Fruit fly (Drosophila melanogaster) whole organism, embryonic: ENCODE data around the gene dre4.

Experiments used
- Antp ChIP-seq: fragments of 200-800 bp; sonication (Bioruptor generic); optimal IDR thresholded peaks from 3 replicates; lab custom pipeline; 2016; ENCODE audit warnings: missing biosample characterization, missing genetic modification characterization
- CG10267 ChIP-seq: fragments of 200-800 bp; sonication (Bioruptor generic); optimal IDR thresholded peaks from 2 replicates; lab custom pipeline; 2018; ENCODE audit warnings: missing biosample characterization, mild to moderate bottlenecking, missing genetic modification characterization, moderate library complexity
- CG10366 ChIP-seq: fragments of 200-800 bp; sonication (Bioruptor generic); IDR thresholded peaks from 2 replicates; pipeline ENCODE4 v1.3.6; 2022; ENCODE audit warnings: missing biosample characterization, missing genetic modification characterization
- CG10654 ChIP-seq: fragments of 200-800 bp; sonication (Bioruptor generic); optimal IDR thresholded peaks from 2 replicates; lab custom pipeline; 2016; ENCODE audit warnings: missing biosample characterization, missing genetic modification characterization
- CG11398 ChIP-seq: fragments of 200-800 bp; sonication (Bioruptor generic); optimal IDR thresholded peaks from 2 replicates; lab custom pipeline; 2016; ENCODE audit warnings: missing biosample characterization, missing genetic modification characterization
- CG12659 ChIP-seq: fragments of 200-800 bp; sonication (Bioruptor generic); optimal IDR thresholded peaks from 3 replicates; lab custom pipeline; 2017; ENCODE audit warnings: mild to moderate bottlenecking, missing biosample characterization, missing genetic modification reagents, missing genetic modification characterization
- CG12744 ChIP-seq: fragments of 200-800 bp; sonication (Bioruptor generic); optimal IDR thresholded peaks from 2 replicates; lab custom pipeline; 2016; ENCODE audit warnings: missing biosample characterization, missing genetic modification characterization
- CG13123 ChIP-seq: fragments of 200-800 bp; sonication (Bioruptor generic); optimal IDR thresholded peaks from 2 replicates; lab custom pipeline; 2016; ENCODE audit warnings: missing biosample characterization, missing genetic modification characterization
- CG1529 ChIP-seq: fragments of 200-800 bp; sonication (Bioruptor generic); optimal IDR thresholded peaks from 3 replicates; lab custom pipeline; 2018; ENCODE audit warnings: missing biosample characterization, missing genetic modification characterization
- CG17612 ChIP-seq: fragments of 200-800 bp; sonication (Bioruptor generic); IDR thresholded peaks from 2 replicates; pipeline ENCODE4 v1.3.6; 2022; ENCODE audit warnings: missing biosample characterization, missing genetic modification characterization
- CG18599 ChIP-seq: fragments of 200-800 bp; sonication (Bioruptor generic); optimal IDR thresholded peaks from 3 replicates; lab custom pipeline; 2017; ENCODE audit warnings: missing biosample characterization, missing genetic modification characterization, mild to moderate bottlenecking, moderate library complexity, missing genetic modification reagents
- CG2199 ChIP-seq: fragments of 200-800 bp; sonication (Bioruptor generic); IDR thresholded peaks from 3 replicates; pipeline ENCODE4 v1.3.6; 2022; ENCODE audit warnings: missing biosample characterization, missing genetic modification characterization
- CG3163 ChIP-seq: fragments of 200-800 bp; sonication (Bioruptor generic); optimal IDR thresholded peaks from 3 replicates; lab custom pipeline; 2016; ENCODE audit warnings: missing biosample characterization, missing genetic modification characterization
- CG3838 ChIP-seq: fragments of 200-800 bp; sonication (Bioruptor generic); optimal IDR thresholded peaks from 3 replicates; lab custom pipeline; 2016; ENCODE audit warnings: missing biosample characterization, missing genetic modification characterization
- CG43689 ChIP-seq: fragments of 200-800 bp; sonication (Bioruptor generic); IDR thresholded peaks from 2 replicates; pipeline ENCODE4 v1.3.6; 2022; ENCODE audit warnings: missing biosample characterization, missing genetic modification characterization
- CG4820 ChIP-seq: fragments of 200-800 bp; sonication (Bioruptor generic); optimal IDR thresholded peaks from 3 replicates; lab custom pipeline; 2016; ENCODE audit warnings: missing biosample characterization, missing genetic modification characterization
- CG5953 ChIP-seq: fragments of 200-800 bp; sonication (Bioruptor generic); IDR thresholded peaks from 2 replicates; pipeline ENCODE4 v1.3.6; 2022; ENCODE audit warnings: missing biosample characterization, missing genetic modification characterization
- CG6654 ChIP-seq: fragments of 200-800 bp; sonication (Bioruptor generic); optimal IDR thresholded peaks from 2 replicates; lab custom pipeline; 2017; ENCODE audit warnings: missing biosample characterization, mild to moderate bottlenecking, missing genetic modification characterization
- CG9215 ChIP-seq: fragments of 200-800 bp; sonication (Bioruptor generic); IDR thresholded peaks from 2 replicates; pipeline ENCODE4 v1.3.6; 2022; ENCODE audit warnings: missing biosample characterization, missing genetic modification characterization
- Chrac-16 ChIP-seq: fragments of 200-800 bp; sonication (Bioruptor generic); optimal IDR thresholded peaks from 3 replicates; lab custom pipeline; 2016; ENCODE audit warnings: missing biosample characterization, missing genetic modification characterization
- Dll ChIP-seq: fragments of 200-800 bp; sonication (Bioruptor generic); IDR thresholded peaks from 4 replicates; pipeline ENCODE4 v1.3.6; 2022; ENCODE audit warnings: missing biosample characterization, missing genetic modification characterization; ENCODE audit not compliant: partially characterized antibody
- Elba2 ChIP-seq: fragments of 200-800 bp; sonication (Bioruptor generic); optimal IDR thresholded peaks from 3 replicates; lab custom pipeline; 2016; ENCODE audit warnings: missing biosample characterization, missing genetic modification characterization
- GATAe ChIP-seq: fragments of 200-800 bp; sonication (Bioruptor generic); conservative IDR thresholded peaks from 2 replicates; pipeline ENCODE4 v1.3.6; 2022; ENCODE audit warnings: missing biosample characterization, missing genetic modification characterization
- Hey ChIP-seq: fragments of 200-800 bp; sonication (Bioruptor generic); optimal IDR thresholded peaks from 3 replicates; lab custom pipeline; 2018; ENCODE audit warnings: missing biosample characterization, mild to moderate bottlenecking, missing genetic modification characterization
- Hr3 ChIP-seq: fragments of 200-800 bp; sonication (Bioruptor generic); optimal IDR thresholded peaks from 3 replicates; lab custom pipeline; 2016; ENCODE audit warnings: missing biosample characterization, missing genetic modification characterization
- Lhr ChIP-seq: fragments of 200-800 bp; sonication (Bioruptor generic); optimal IDR thresholded peaks from 3 replicates; lab custom pipeline; 2017; ENCODE audit warnings: mild to moderate bottlenecking, missing biosample characterization, missing genetic modification reagents, missing genetic modification characterization
- Opbp ChIP-seq: fragments of 200-800 bp; sonication (Bioruptor generic); IDR thresholded peaks from 3 replicates; pipeline ENCODE4 v1.3.6; 2022; ENCODE audit warnings: missing biosample characterization, missing genetic modification characterization; ENCODE audit not compliant: partially characterized antibody
- YL-1 ChIP-seq: fragments of 200-800 bp; sonication (Bioruptor generic); optimal IDR thresholded peaks from 3 replicates; lab custom pipeline; 2017; ENCODE audit warnings: missing biosample characterization, mild to moderate bottlenecking, missing genetic modification characterization
- abd-A ChIP-seq: fragments of 200-800 bp; sonication (Bioruptor generic); optimal IDR thresholded peaks from 3 replicates; lab custom pipeline; 2019; ENCODE audit warnings: missing biosample characterization, mild to moderate bottlenecking, missing genetic modification characterization, moderate library complexity
- ato ChIP-seq: fragments of 200-800 bp; sonication (Bioruptor generic); IDR thresholded peaks from 2 replicates; pipeline ENCODE4 v1.3.6; 2022; ENCODE audit warnings: missing biosample characterization, missing genetic modification characterization; ENCODE audit not compliant: partially characterized antibody
- cg ChIP-seq: fragments of 200-800 bp; sonication (Bioruptor generic); optimal IDR thresholded peaks from 3 replicates; lab custom pipeline; 2019; ENCODE audit warnings: missing biosample characterization, mild to moderate bottlenecking, missing genetic modification characterization, moderate library complexity
- disco-r ChIP-seq: fragments of 200-800 bp; sonication (Bioruptor generic); optimal IDR thresholded peaks from 2 replicates; lab custom pipeline; 2016; ENCODE audit warnings: missing biosample characterization, missing genetic modification characterization
- dm ChIP-seq: fragments of 200-800 bp; sonication (Bioruptor generic); optimal IDR thresholded peaks from 3 replicates; lab custom pipeline; 2016; ENCODE audit warnings: missing biosample characterization, missing genetic modification characterization
- ewg ChIP-seq: fragments of 200-800 bp; sonication (Bioruptor generic); optimal IDR thresholded peaks from 3 replicates; lab custom pipeline; 2017; ENCODE audit warnings: mild to moderate bottlenecking, missing biosample characterization, missing genetic modification reagents, missing genetic modification characterization
- eyg ChIP-seq: fragments of 200-800 bp; sonication (Bioruptor generic); optimal IDR thresholded peaks from 3 replicates; lab custom pipeline; 2016; ENCODE audit warnings: missing biosample characterization, missing genetic modification characterization
- fd102C ChIP-seq: fragments of 200-800 bp; sonication (Bioruptor generic); optimal IDR thresholded peaks from 2 replicates; lab custom pipeline; 2018; ENCODE audit warnings: missing biosample characterization, mild to moderate bottlenecking, missing genetic modification characterization, moderate library complexity
- fru ChIP-seq: fragments of >200 bp; optimal IDR thresholded peaks from 2 replicates; lab custom pipeline; 2017
- gfzf ChIP-seq: fragments of 200-800 bp; sonication (Bioruptor generic); optimal IDR thresholded peaks from 2 replicates; lab custom pipeline; 2016; ENCODE audit warnings: missing biosample characterization, mild to moderate bottlenecking, missing genetic modification characterization, moderate library complexity
- her ChIP-seq: fragments of 200-800 bp; sonication (Bioruptor generic); optimal IDR thresholded peaks from 2 replicates; lab custom pipeline; 2016; ENCODE audit warnings: missing biosample characterization, missing genetic modification characterization
- hkb ChIP-seq, 2 experiments: fragments of 200-800 bp in 1 of 2; fragments of >200 bp in 1 of 2; sonication (Bioruptor generic) in 1 of 2; IDR thresholded peaks in 1 of 2; optimal IDR thresholded peaks in 1 of 2; 2 replicates each; pipeline versions ENCODE4 v1.3.6 to Lab custom; 2017 to 2022; ENCODE audit warnings: missing biosample characterization in 1 of 2, missing genetic modification characterization in 1 of 2
- ken ChIP-seq: fragments of 200-800 bp; sonication (Bioruptor generic); IDR thresholded peaks from 3 replicates; pipeline ENCODE4 v1.3.6; 2022; ENCODE audit warnings: missing biosample characterization, missing genetic modification characterization
- lilli ChIP-seq: fragments of 200-800 bp; sonication (Bioruptor generic); optimal IDR thresholded peaks from 3 replicates; lab custom pipeline; 2016; ENCODE audit warnings: missing biosample characterization, missing genetic modification characterization
- nmo ChIP-seq: fragments of 200-800 bp; sonication (Bioruptor generic); optimal IDR thresholded peaks from 2 replicates; lab custom pipeline; 2018; ENCODE audit warnings: missing biosample characterization, mild to moderate bottlenecking, missing genetic modification characterization, moderate library complexity
- phol ChIP-seq: fragments of 200-800 bp; sonication (Bioruptor generic); optimal IDR thresholded peaks from 3 replicates; lab custom pipeline; 2018; ENCODE audit warnings: missing biosample characterization, mild to moderate bottlenecking, missing genetic modification characterization, moderate library complexity
- repo ChIP-seq: fragments of 200-800 bp; sonication (Bioruptor generic); optimal IDR thresholded peaks from 2 replicates; lab custom pipeline; 2016; ENCODE audit warnings: missing biosample characterization, missing genetic modification characterization
- rib ChIP-seq: fragments of 200-800 bp; sonication (Bioruptor generic); IDR thresholded peaks from 2 replicates; pipeline ENCODE4 v1.3.6; 2022; ENCODE audit warnings: missing biosample characterization, missing genetic modification characterization
- slp2 ChIP-seq: fragments of 200-800 bp; sonication (Bioruptor generic); optimal IDR thresholded peaks from 2 replicates; lab custom pipeline; 2016; ENCODE audit warnings: missing biosample characterization, missing genetic modification characterization
- tin ChIP-seq: fragments of 200-800 bp; sonication (Bioruptor generic); optimal IDR thresholded peaks from 3 replicates; lab custom pipeline; 2016; ENCODE audit warnings: missing biosample characterization, missing genetic modification characterization
- vvl ChIP-seq: fragments of 200-800 bp; sonication (Bioruptor generic); IDR thresholded peaks from 2 replicates; pipeline ENCODE4 v1.3.6; 2022; ENCODE audit warnings: missing biosample characterization, missing genetic modification characterization

Gene dre4

dm6 chr3L:1856467-1857350 lies 19.4 kb downstream of the dre4 start, which contains the start of gene CG12024 (continued):
- TF ChIP-seq CG5953 (GFP tag; lab: Robert Waterston, UW) (no peak), repo (GFP tag; lab: Kevin White, UChicago) (peak; percentile 32), CG12744 (GFP tag; lab: Kevin White, UChicago) (peak; percentile 78), Elba2 (peak; percentile 95), disco-r (peak; percentile 85), CG3163 (peak; percentile 62), Hey (tag; lab: Kevin White, UChicago) (peak; percentile 80), CG12659 (GFP tag; lab: Kevin White, UChicago) (peak; percentile 87), Lhr (GFP tag; lab: Kevin White, UChicago) (peak; percentile 80), CG3838 (GFP tag; lab: Kevin White, UChicago) (peak; percentile 26), Antp (GFP tag; lab: Kevin White, UChicago) (peak; percentile 77), CG4820 (GFP tag; lab: Kevin White, UChicago) (peak; percentile 50), GATAe (GFP tag; lab: Robert Waterston, UW) (peak; percentile 24), nmo (GFP tag; lab: Kevin White, UChicago) (peak; percentile 88), dm (GFP tag; lab: Kevin White, UChicago) (peak; percentile 58), CG10267 (peak; percentile 93), rib (GFP tag; lab: Robert Waterston, UW) (no peak), CG1529 (GFP tag; lab: Kevin White, UChicago) (no peak), hkb (optimal IDR thresholded peaks at IDR 0.05; lab: Kevin White, UChicago) (peak; percentile 80), hkb (GFP tag; IDR thresholded peaks at IDR 0.05; lab: Robert Waterston, UW) (peak; percentile 47; the same call in 1 of the 2 replicates), ewg (peak; percentile 61), CG43689 (GFP tag; lab: Robert Waterston, UW) (no peak), CG2199 (GFP tag; lab: Robert Waterston, UW) (no peak), ken (GFP tag; lab: Robert Waterston, UW) (0 out of 3 replicates have a peak, but pooled peaks have one; percentile 27), Chrac-16 (GFP tag; lab: Kevin White, UChicago) (peak; percentile 83), Hr3 (peak; percentile 78), CG18599 (GFP tag; lab: Kevin White, UChicago) (peak; percentile 65), abd-A (tag; lab: Kevin White, UChicago) (no peak), tin (GFP tag; lab: Kevin White, UChicago) (peak; percentile 79), ato (no peak), CG10366 (GFP tag; lab: Robert Waterston, UW) (peak; percentile 67), YL-1 (GFP tag; lab: Kevin White, UChicago) (peak; percentile 64), her (peak; percentile 22), phol (tag; lab: Kevin White, UChicago) (peak; percentile 87), fd102C (GFP tag; lab: Kevin White, UChicago) (no peak), cg (GFP tag; lab: Kevin White, UChicago) (no peak), vvl (GFP tag; lab: Robert Waterston, UW) (no peak; the same call in 1 of the 2 replicates), Dll (GFP tag; lab: Robert Waterston, UW) (no peak), CG13123 (peak; percentile 54), CG9215 (GFP tag; lab: Robert Waterston, UW) (peak; percentile 75), eyg (GFP tag; lab: Kevin White, UChicago) (no peak), slp2 (GFP tag; lab: Kevin White, UChicago) (peak; percentile 62), CG11398 (GFP tag; lab: Kevin White, UChicago) (no peak), CG10654 (GFP tag; lab: Kevin White, UChicago) (peak; percentile 60), fru (no peak), Opbp (GFP tag; lab: Robert Waterston, UW) (no peak), CG6654 (GFP tag; lab: Kevin White, UChicago) (no peak), lilli (GFP tag; lab: Kevin White, UChicago) (peak; percentile 86), CG17612 (GFP tag; lab: Robert Waterston, UW) (peak; percentile 27; the same call in 1 of the 2 replicates), gfzf (GFP tag; lab: Kevin White, UChicago) (peak; percentile 86)
